Fruit fly (Drosophila melanogaster) whole organism, embryonic: ENCODE measurements around the gene CG2278.
A peak's percentile ranks its signal among the peaks of the same experiment; 100 is the strongest.

Source experiments
- CG10979 ChIP-seq: fragments of 200-800 bp; sonication (Bioruptor generic); optimal IDR thresholded peaks from 2 replicates; lab custom pipeline; 2018; ENCODE audit warnings: missing biosample characterization, mild to moderate bottlenecking, missing genetic modification characterization, moderate library complexity
- CG11247 ChIP-seq: fragments of 200-800 bp; sonication (Bioruptor generic); IDR thresholded peaks from 2 replicates; pipeline ENCODE4 v1.3.6; 2022; ENCODE audit warnings: missing biosample characterization, missing genetic modification characterization
- CG11456 ChIP-seq: fragments of 200-800 bp; sonication (Bioruptor generic); IDR thresholded peaks from 3 replicates; pipeline ENCODE4 v1.3.6; 2022; ENCODE audit warnings: missing biosample characterization, missing genetic modification characterization
- CG11504 ChIP-seq: fragments of 200-800 bp; sonication (Bioruptor generic); optimal IDR thresholded peaks from 3 replicates; lab custom pipeline; 2019; ENCODE audit warnings: missing biosample characterization, mild to moderate bottlenecking, missing genetic modification characterization, moderate library complexity
- CG12071 ChIP-seq: fragments of 200-800 bp; sonication (Bioruptor generic); optimal IDR thresholded peaks from 3 replicates; lab custom pipeline; 2018; ENCODE audit warnings: missing biosample characterization, mild to moderate bottlenecking, missing genetic modification characterization
- CG12104 ChIP-seq: fragments of 200-800 bp; sonication (Bioruptor generic); optimal IDR thresholded peaks from 3 replicates; lab custom pipeline; 2016; ENCODE audit warnings: missing biosample characterization, missing genetic modification characterization
- CG1233 ChIP-seq: fragments of 200-800 bp; sonication (Bioruptor generic); optimal IDR thresholded peaks from 4 replicates; lab custom pipeline; 2018; ENCODE audit warnings: missing biosample characterization, mild to moderate bottlenecking, missing genetic modification characterization
- CG13123 ChIP-seq: fragments of 200-800 bp; sonication (Bioruptor generic); optimal IDR thresholded peaks from 2 replicates; lab custom pipeline; 2016; ENCODE audit warnings: missing biosample characterization, missing genetic modification characterization
- CG13624 ChIP-seq: fragments of 200-800 bp; sonication (Bioruptor generic); optimal IDR thresholded peaks from 2 replicates; lab custom pipeline; 2016; ENCODE audit warnings: missing biosample characterization, missing genetic modification characterization
- CG13894 ChIP-seq: fragments of 200-800 bp; sonication (Bioruptor generic); optimal IDR thresholded peaks from 3 replicates; lab custom pipeline; 2018; ENCODE audit warnings: missing biosample characterization, mild to moderate bottlenecking, missing genetic modification characterization, moderate library complexity
- CG15269 ChIP-seq: fragments of 200-800 bp; sonication (Bioruptor generic); optimal IDR thresholded peaks from 2 replicates; lab custom pipeline; 2018; ENCODE audit warnings: missing biosample characterization, mild to moderate bottlenecking, missing genetic modification characterization, moderate library complexity
- CG16779 ChIP-seq: fragments of 200-800 bp; sonication (Bioruptor generic); IDR thresholded peaks from 2 replicates; pipeline ENCODE4 v1.3.6; 2022; ENCODE audit warnings: missing biosample characterization, missing genetic modification characterization
- CG33213 ChIP-seq: fragments of 200-800 bp; sonication (Bioruptor generic); optimal IDR thresholded peaks from 3 replicates; lab custom pipeline; 2016; ENCODE audit warnings: missing biosample characterization, missing genetic modification characterization
- CG4328 ChIP-seq: fragments of 200-800 bp; sonication (Bioruptor generic); optimal IDR thresholded peaks from 3 replicates; lab custom pipeline; 2017; ENCODE audit warnings: missing biosample characterization, missing genetic modification reagents, missing genetic modification characterization
- CG8290 ChIP-seq, 3 experiments: fragments of 200-800 bp; sonication (Bioruptor generic); optimal IDR thresholded peaks; 2 replicates each; lab custom pipeline; 2016 to 2019; ENCODE audit warnings: missing biosample characterization in 3 of 3, missing genetic modification characterization in 3 of 3, mild to moderate bottlenecking in 2 of 3, moderate library complexity in 1 of 3
- CG8924 ChIP-seq: fragments of 200-800 bp; optimal IDR thresholded peaks from 3 replicates; lab custom pipeline; 2019; ENCODE audit warnings: missing biosample characterization, mild to moderate bottlenecking, missing genetic modification characterization, moderate library complexity
- D ChIP-seq, 2 experiments: fragments of 200-800 bp in 1 of 2; fragments of >200 bp in 1 of 2; sonication (Bioruptor generic) in 1 of 2; optimal IDR thresholded peaks; 2 replicates in 1 of 2; 3 replicates in 1 of 2; lab custom pipeline; 2017; ENCODE audit warnings: mild to moderate bottlenecking in 1 of 2, missing biosample characterization in 1 of 2, missing genetic modification characterization in 1 of 2, missing genetic modification reagents in 1 of 2
- Dfd ChIP-seq, 2 experiments: fragments of >200 bp; optimal IDR thresholded peaks; 2 replicates each; lab custom pipeline; 2017; ENCODE audit warnings: missing biosample characterization in 2 of 2, missing genetic modification characterization in 2 of 2
- E2f2 ChIP-seq: fragments of 200-800 bp; sonication (Bioruptor generic); IDR thresholded peaks from 2 replicates; pipeline ENCODE4 v1.3.6; 2022; ENCODE audit warnings: missing biosample characterization, missing genetic modification characterization
- Ets65A ChIP-seq: fragments of 200-800 bp; sonication (Bioruptor generic); peaks from one replicate; lab custom pipeline; 2016; ENCODE audit warnings: missing biosample characterization, missing genetic modification characterization
- Hand ChIP-seq: fragments of 200-800 bp; sonication (Bioruptor generic); optimal IDR thresholded peaks from 2 replicates; lab custom pipeline; 2017; ENCODE audit warnings: mild to moderate bottlenecking, missing biosample characterization, missing genetic modification reagents, missing genetic modification characterization
- HmgZ ChIP-seq: fragments of 200-800 bp; sonication (Bioruptor generic); optimal IDR thresholded peaks from 2 replicates; lab custom pipeline; 2018; ENCODE audit warnings: missing biosample characterization, mild to moderate bottlenecking, missing genetic modification characterization
- NC2β ChIP-seq: fragments of 200-800 bp; sonication (Bioruptor generic); optimal IDR thresholded peaks from 2 replicates; lab custom pipeline; 2016; ENCODE audit warnings: missing biosample characterization, missing genetic modification characterization
- NFAT ChIP-seq: fragments of 200-800 bp; sonication (Bioruptor generic); IDR thresholded peaks from 2 replicates; pipeline ENCODE4 v1.3.6; 2022; ENCODE audit warnings: missing biosample characterization, missing genetic modification characterization
- Nf-YA ChIP-seq: fragments of 200-800 bp; sonication (Bioruptor generic); IDR thresholded peaks from 2 replicates; pipeline ENCODE4 v1.3.6; 2022; ENCODE audit warnings: missing biosample characterization, missing genetic modification characterization
- Nf-YB ChIP-seq: fragments of 200-800 bp; sonication (Bioruptor generic); optimal IDR thresholded peaks from 3 replicates; lab custom pipeline; 2019; ENCODE audit warnings: missing biosample characterization, mild to moderate bottlenecking, missing genetic modification characterization, moderate library complexity
- Pdp1 ChIP-seq, 2 experiments: fragments of 200-800 bp; sonication (Bioruptor generic); optimal IDR thresholded peaks; 3 replicates each; lab custom pipeline; 2016; ENCODE audit warnings: missing biosample characterization in 2 of 2, missing genetic modification characterization in 2 of 2, mild to moderate bottlenecking in 1 of 2, moderate library complexity in 1 of 2
- Scr ChIP-seq: fragments of 200-800 bp; sonication (Bioruptor generic); IDR thresholded peaks from 2 replicates; pipeline ENCODE4 v1.3.6; 2022; ENCODE audit warnings: missing biosample characterization, missing genetic modification characterization; ENCODE audit not compliant: partially characterized antibody
- Sry-β ChIP-seq: fragments of 200-800 bp; sonication (Bioruptor generic); optimal IDR thresholded peaks from 2 replicates; lab custom pipeline; 2018; ENCODE audit warnings: missing biosample characterization, mild to moderate bottlenecking, missing genetic modification characterization, moderate library complexity
- amos ChIP-seq: fragments of 200-800 bp; sonication (Bioruptor generic); IDR thresholded peaks from 2 replicates; pipeline ENCODE4 v1.3.6; 2022; ENCODE audit warnings: missing biosample characterization, missing genetic modification characterization; ENCODE audit not compliant: partially characterized antibody
- bigmax ChIP-seq: fragments of 200-800 bp; sonication (Bioruptor generic); optimal IDR thresholded peaks from 2 replicates; lab custom pipeline; 2018; ENCODE audit warnings: missing biosample characterization, mild to moderate bottlenecking, missing genetic modification characterization
- br ChIP-seq: fragments of >200 bp; optimal IDR thresholded peaks from 2 replicates; lab custom pipeline; 2017
- corto ChIP-seq: fragments of 200-800 bp; sonication (Bioruptor generic); optimal IDR thresholded peaks from 2 replicates; lab custom pipeline; 2016; ENCODE audit warnings: missing biosample characterization, mild to moderate bottlenecking, missing genetic modification characterization, moderate library complexity
- crp ChIP-seq, 2 experiments: fragments of 200-800 bp; sonication (Bioruptor generic); optimal IDR thresholded peaks; 2 replicates in 1 of 2; 3 replicates in 1 of 2; lab custom pipeline; 2017; ENCODE audit warnings: missing biosample characterization in 2 of 2, missing genetic modification characterization in 2 of 2, mild to moderate bottlenecking in 1 of 2, moderate library complexity in 1 of 2
- da ChIP-seq: fragments of 200-800 bp; sonication (Bioruptor generic); optimal IDR thresholded peaks from 2 replicates; lab custom pipeline; 2016; ENCODE audit warnings: missing biosample characterization, missing genetic modification characterization
- gcm ChIP-seq: fragments of 200-800 bp; sonication (Bioruptor generic); optimal IDR thresholded peaks from 2 replicates; lab custom pipeline; 2019; ENCODE audit warnings: missing biosample characterization, mild to moderate bottlenecking, missing genetic modification characterization, moderate library complexity
- gfzf ChIP-seq: fragments of 200-800 bp; sonication (Bioruptor generic); optimal IDR thresholded peaks from 2 replicates; lab custom pipeline; 2016; ENCODE audit warnings: missing biosample characterization, mild to moderate bottlenecking, missing genetic modification characterization, moderate library complexity
- ind ChIP-seq: fragments of 200-800 bp; sonication (Bioruptor generic); optimal IDR thresholded peaks from 3 replicates; lab custom pipeline; 2016; ENCODE audit warnings: missing biosample characterization, missing genetic modification characterization
- kay ChIP-seq: fragments of 200-800 bp; sonication (Bioruptor generic); optimal IDR thresholded peaks from 2 replicates; lab custom pipeline; 2016; ENCODE audit warnings: missing biosample characterization, missing genetic modification characterization
- klu ChIP-seq: fragments of 200-800 bp; sonication (Bioruptor generic); IDR thresholded peaks from 2 replicates; pipeline ENCODE4 v1.3.6; 2022; ENCODE audit warnings: missing biosample characterization, missing genetic modification characterization
- lab ChIP-seq: fragments of 200-800 bp; sonication (Bioruptor generic); optimal IDR thresholded peaks from 3 replicates; lab custom pipeline; 2017; ENCODE audit warnings: missing biosample characterization, missing genetic modification characterization, mild to moderate bottlenecking, moderate library complexity, missing genetic modification reagents
- luna ChIP-seq: fragments of 200-800 bp; sonication (Bioruptor generic); optimal IDR thresholded peaks from 2 replicates; lab custom pipeline; 2016; ENCODE audit warnings: missing biosample characterization, missing genetic modification characterization
- onecut ChIP-seq: fragments of 200-800 bp; sonication (Bioruptor generic); IDR thresholded peaks from 2 replicates; pipeline ENCODE4 v1.3.6; 2022; ENCODE audit warnings: missing biosample characterization, missing genetic modification characterization
- p53 ChIP-seq: fragments of 200-800 bp; sonication (Bioruptor generic); optimal IDR thresholded peaks from 2 replicates; lab custom pipeline; 2016; ENCODE audit warnings: missing biosample characterization, missing genetic modification characterization
- row ChIP-seq: fragments of 200-800 bp; sonication (Bioruptor generic); IDR thresholded peaks from 3 replicates; pipeline ENCODE4 v1.3.6; 2022; ENCODE audit warnings: missing biosample characterization, missing genetic modification characterization
- tgo ChIP-seq: fragments of 200-800 bp; sonication (Bioruptor generic); IDR thresholded peaks from 3 replicates; pipeline ENCODE4 v1.3.6; 2022; ENCODE audit warnings: missing biosample characterization, missing genetic modification characterization
- tx ChIP-seq: fragments of 200-800 bp; sonication (Bioruptor generic); optimal IDR thresholded peaks from 2 replicates; lab custom pipeline; 2016; ENCODE audit warnings: missing biosample characterization, missing genetic modification characterization
- usp ChIP-seq: fragments of >200 bp; optimal IDR thresholded peaks from 2 replicates; lab custom pipeline; 2017; ENCODE audit warnings: missing biosample characterization, missing genetic modification characterization
- vnd ChIP-seq: fragments of 200-800 bp; sonication (Bioruptor generic); IDR thresholded peaks from 3 replicates; pipeline ENCODE4 v1.3.6; 2022; ENCODE audit warnings: missing biosample characterization, missing genetic modification characterization; ENCODE audit not compliant: partially characterized antibody
- vvl ChIP-seq: fragments of 200-800 bp; sonication (Bioruptor generic); IDR thresholded peaks from 2 replicates; pipeline ENCODE4 v1.3.6; 2022; ENCODE audit warnings: missing biosample characterization, missing genetic modification characterization

Gene CG2278

dm6 chrX:8145501-8146157 lies 24.4 kb downstream of the CG2278 start, which contains the start of the genes alpha-PheRS and CG2129 (continued):
- TF ChIP-seq klu (GFP tag; lab: Robert Waterston, UW) (no peak), CG13894 (tag; lab: Kevin White, UChicago) (no peak), CG11456 (GFP tag; lab: Robert Waterston, UW) (no peak), D (optimal IDR thresholded peaks at IDR 0.05; lab: Kevin White, UChicago) (no peak), D (GFP tag; optimal IDR thresholded peaks at IDR 0.05; lab: Kevin White, UChicago) (no peak), CG12104 (GFP tag; lab: Kevin White, UChicago) (no peak), onecut (GFP tag; lab: Robert Waterston, UW) (peak; percentile 21; the same call in 1 of the 2 replicates), Ets65A (GFP tag; lab: Kevin White, UChicago) (no peak), br (lab: Kevin White, UChicago) (no peak), CG13123 (GFP tag; lab: Kevin White, UChicago) (no peak), p53 (GFP tag; lab: Kevin White, UChicago) (no peak), Pdp1 (GFP tag; optimal IDR thresholded peaks at IDR 0.05; lab: Kevin White, UChicago) (no peak), Nf-YA (GFP tag; lab: Robert Waterston, UW) (no peak), crp (GFP tag; optimal IDR thresholded peaks at IDR 0.05; lab: Kevin White, UChicago) (peak; percentile 55 to 88), HmgZ (tag; lab: Kevin White, UChicago) (peak; percentile 70), amos (GFP tag; lab: Robert Waterston, UW) (peak; percentile 5; the same call in 1 of the 2 replicates), Scr (GFP tag; lab: Robert Waterston, UW) (no peak), E2f2 (GFP tag; lab: Robert Waterston, UW) (peak; percentile 24; the same call in 1 of the 2 replicates), gfzf (no peak), CG4328 (GFP tag; lab: Kevin White, UChicago) (peak; percentile 3), CG11504 (tag; lab: Kevin White, UChicago) (no peak), CG10979 (peak; percentile 7), Sry-β (GFP tag; lab: Kevin White, UChicago) (peak; percentile 94), CG11247 (no peak), kay (GFP tag; lab: Kevin White, UChicago) (no peak), CG15269 (tag; lab: Kevin White, UChicago) (no peak), vnd (GFP tag; lab: Robert Waterston, UW) (no peak), CG13624 (no peak), usp (GFP tag; lab: Kevin White, UChicago) (no peak), Hand (GFP tag; lab: Kevin White, UChicago) (no peak), NFAT (GFP tag; lab: Robert Waterston, UW) (no peak), CG1233 (GFP tag; lab: Kevin White, UChicago) (no peak), CG8290 (GFP tag; optimal IDR thresholded peaks at IDR 0.05; lab: Kevin White, UChicago) (no peak), CG8290 (tag; optimal IDR thresholded peaks at IDR 0.05; lab: Kevin White, UChicago) (no peak), gcm (no peak), ind (no peak), CG16779 (no peak), bigmax (GFP tag; lab: Kevin White, UChicago) (no peak), CG33213 (GFP tag; lab: Kevin White, UChicago) (no peak), tgo (no peak), corto (GFP tag; lab: Kevin White, UChicago) (no peak), NC2β (GFP tag; lab: Kevin White, UChicago) (no peak), vvl (GFP tag; lab: Robert Waterston, UW) (no peak), luna (GFP tag; lab: Kevin White, UChicago) (no peak), Nf-YB (GFP tag; lab: Kevin White, UChicago) (no peak), row (GFP tag; lab: Robert Waterston, UW) (peak; percentile 79), CG8924 (tag; lab: Kevin White, UChicago) (peak; percentile 48), tx (GFP tag; lab: Kevin White, UChicago) (no peak), lab (no peak), da (GFP tag; lab: Kevin White, UChicago) (no peak), Dfd (GFP tag; optimal IDR thresholded peaks at IDR 0.05; lab: Kevin White, UChicago) (no peak), CG12071 (GFP tag; lab: Kevin White, UChicago) (no peak)
